Worm (Caenorhabditis elegans) whole organism, L4/young adult: ENCODE data around the gene Y48E1B.8.

Experiments used
- W03F9.2 ChIP-seq: fragments of 150-350 bp; optimal IDR thresholded peaks from 2 replicates; lab custom pipeline; 2014; ENCODE audit warnings: missing biosample characterization, missing genetic modification characterization
- dao-5 ChIP-seq: sonication (generic microtip); optimal IDR thresholded peaks from 2 replicates; lab custom pipeline; 2016; ENCODE audit warnings: missing genotype, missing genetic modification characterization, moderate library complexity, missing compliant biosample characterization
- him-1 ChIP-seq: sonication (generic microtip); optimal IDR thresholded peaks from 2 replicates; lab custom pipeline; 2016; ENCODE audit warnings: missing genotype, missing genetic modification reagents, missing genetic modification characterization, missing compliant biosample characterization

The Y48E1B.8 gene

ce11 chrII:13609655-13610054 lies 24.1 kb downstream of the Y48E1B.8 start, which contains the start of gene gst-20:
gst-20 (minus strand) TSS chrII:13609824.
- no peak for TF ChIP-seq him-1 (tag; lab: Kevin White, UChicago)
- TF ChIP-seq dao-5 (tag; lab: Kevin White, UChicago) = no peak
- no peak for TF ChIP-seq W03F9.2

ce11 chrII:13611186-13611585 lies 25.7 kb downstream of the Y48E1B.8 start, which contains the start of gene gst-24:
gst-24 (minus strand) TSS chrII:13611366.
- TF ChIP-seq W03F9.2 = no peak
- TF ChIP-seq him-1 (tag; lab: Kevin White, UChicago) = no peak
- no peak for TF ChIP-seq dao-5 (tag; lab: Kevin White, UChicago)

ce11 chrII:13613096-13613495 lies 27.6 kb downstream of the Y48E1B.8 start, which contains the start of gene gst-15:
gst-15 (minus strand) TSS chrII:13613196.
- TF ChIP-seq dao-5 (tag; lab: Kevin White, UChicago) (no peak), W03F9.2 (no peak), him-1 (tag; lab: Kevin White, UChicago) (no peak)

- TF ChIP-seq dao-5 (tag; lab: Kevin White, UChicago) (no peak), W03F9.2 (no peak)
Measured at ce11 chrII:13614516-13614915, 29.0 kb downstream of the Y48E1B.8 start.

ce11 chrII:13616000-13616399 lies 30.5 kb downstream of the Y48E1B.8 start, which contains the start of gene gst-14:
gst-14 (minus strand) TSS chrII:13616100.
- TF ChIP-seq dao-5 (tag; lab: Kevin White, UChicago) (no peak), W03F9.2 (no peak), him-1 (tag; lab: Kevin White, UChicago) (no peak)

ce11 chrII:13617808-13618207 lies 32.3 kb downstream of the Y48E1B.8 start, which contains the start of gene gst-12:
gst-12 (minus strand) TSS chrII:13618061.
- no peak for TF ChIP-seq dao-5 (tag; lab: Kevin White, UChicago)
- TF ChIP-seq W03F9.2 = no peak
- no peak for TF ChIP-seq him-1 (tag; lab: Kevin White, UChicago)

- TF ChIP-seq dao-5 (tag; lab: Kevin White, UChicago) (no peak), him-1 (tag; lab: Kevin White, UChicago) (no peak), W03F9.2 (no peak)
Measured at ce11 chrII:13624330-13624729, 38.8 kb downstream of the Y48E1B.8 start, which contains the start of gene gst-16. gst-16 (minus strand) TSS chrII:13624440.

- TF ChIP-seq dao-5 (tag; lab: Kevin White, UChicago) = no peak
- TF ChIP-seq W03F9.2 = no peak
- TF ChIP-seq him-1 (tag; lab: Kevin White, UChicago) = no peak
Measured at ce11 chrII:13627001-13627400, 41.5 kb downstream of the Y48E1B.8 start, which contains the start of gene gst-19. gst-19 (minus strand) TSS chrII:13627145.

- no peak for TF ChIP-seq W03F9.2
Measured at ce11 chrII:13630690-13631089, 45.2 kb downstream of the Y48E1B.8 start, which contains the start of the genes gst-17 and gst-18. gst-17 (minus strand) TSS chrII:13630790. gst-18 (minus strand) TSS chrII:13630887.

- TF ChIP-seq dao-5 (tag; lab: Kevin White, UChicago) (no peak), him-1 (tag; lab: Kevin White, UChicago) (no peak), W03F9.2 (no peak)
Measured at ce11 chrII:13632238-13632637, 46.7 kb downstream of the Y48E1B.8 start, which contains the start of gene tag-10. tag-10 (plus strand) TSS chrII:13632584.

ce11 chrII:13636596-13636995 lies 51.1 kb downstream of the Y48E1B.8 start:
- TF ChIP-seq W03F9.2 (no peak), dao-5 (tag; lab: Kevin White, UChicago) (no peak), him-1 (tag; lab: Kevin White, UChicago) (no peak)

ce11 chrII:13637464-13637863 lies 52.0 kb downstream of the Y48E1B.8 start:
- no peak for TF ChIP-seq W03F9.2
- no peak for TF ChIP-seq dao-5 (tag; lab: Kevin White, UChicago)
- no peak for TF ChIP-seq him-1 (tag; lab: Kevin White, UChicago)

ce11 chrII:13637941-13638489 lies 52.5 kb downstream of the Y48E1B.8 start, which contains the start of gene phdh-1:
phdh-1 (minus strand) TSS chrII:13638480.
- TF ChIP-seq W03F9.2 (no peak), dao-5 (tag; lab: Kevin White, UChicago) (no peak), him-1 (tag; lab: Kevin White, UChicago) (no peak)

- TF ChIP-seq dao-5 (tag; lab: Kevin White, UChicago) (no peak), him-1 (tag; lab: Kevin White, UChicago) (no peak), W03F9.2 (no peak)
Measured at ce11 chrII:13638576-13638975, 53.1 kb downstream of the Y48E1B.8 start.
